Fruit fly (Drosophila melanogaster): ENCODE measurements around the gene CG5888.

Gene CG5888

dm6 chr2L:16486001-16486793 is 37.9 kb upstream of the CG5888 start (continued):
- peak; percentile 31 for TF ChIP-seq CG4328 (GFP tag; optimal IDR thresholded peaks at IDR 0.05)
- TF ChIP-seq CG16779 (GFP tag; IDR thresholded peaks at IDR 0.05), result no peak
- no peak for TF ChIP-seq CG8765 (GFP tag; IDR thresholded peaks at IDR 0.05)
- no peak for TF ChIP-seq lbe (GFP tag; optimal IDR thresholded peaks at IDR 0.05)
- TF ChIP-seq Six4 (GFP tag; optimal IDR thresholded peaks at IDR 0.05), result no peak
- peak; percentile 37 for TF ChIP-seq NK7.1 (GFP tag; optimal IDR thresholded peaks at IDR 0.05)
- TF ChIP-seq CG8089 (GFP tag; optimal IDR thresholded peaks at IDR 0.05), result peak; percentile 38
- no peak for TF ChIP-seq Stat92E (GFP tag; optimal IDR thresholded peaks at IDR 0.05)
- TF ChIP-seq eyg (GFP tag; optimal IDR thresholded peaks at IDR 0.05), result peak; percentile 42
- TF ChIP-seq CG12769 (tag; optimal IDR thresholded peaks at IDR 0.05), result peak; percentile 2
- TF ChIP-seq chm (GFP tag; IDR thresholded peaks at IDR 0.05), result peak; percentile 9; the same call in 1 of the 2 replicates
- TF ChIP-seq gro (GFP tag; optimal IDR thresholded peaks at IDR 0.05), result peak; percentile 31
- TF ChIP-seq ttk (GFP tag; IDR thresholded peaks at IDR 0.05), result no peak
- no peak for TF ChIP-seq E2f2 (GFP tag; IDR thresholded peaks at IDR 0.05)
- TF ChIP-seq Awh (GFP tag; IDR thresholded peaks at IDR 0.05), result peak; percentile 31; the same call in 1 of the 2 replicates
- peak; percentile 12 for TF ChIP-seq CHES-1-like (GFP tag; optimal IDR thresholded peaks at IDR 0.05)
- no peak for TF ChIP-seq lilli (GFP tag; optimal IDR thresholded peaks at IDR 0.05)
- no peak for TF ChIP-seq ERR (GFP tag; optimal IDR thresholded peaks at IDR 0.05)
- TF ChIP-seq CG11560 (tag; IDR thresholded peaks at IDR 0.05), result no peak
- no peak for TF ChIP-seq hbn (GFP tag; IDR thresholded peaks at IDR 0.05; ENCODE audit: partially characterized antibody)
- TF ChIP-seq sqz (GFP tag; optimal IDR thresholded peaks at IDR 0.05), result peak; percentile 98
- TF ChIP-seq klu (GFP tag; IDR thresholded peaks at IDR 0.05), result 0 out of 2 replicates have a peak, but pooled peaks have one; percentile 16
- TF ChIP-seq CG30431 (GFP tag; optimal IDR thresholded peaks at IDR 0.05), result no peak
- no peak for TF ChIP-seq CG13287 (GFP tag; IDR thresholded peaks at IDR 0.05; ENCODE audit: partially characterized antibody)
- 0 out of 3 replicates have a peak, but pooled peaks have one; percentile 42 for TF ChIP-seq Optix (GFP tag; IDR thresholded peaks at IDR 0.05)
- no peak for TF ChIP-seq pnt (GFP tag; optimal IDR thresholded peaks at IDR 0.05)
- peak; percentile 23 for TF ChIP-seq CG9817 (tag; optimal IDR thresholded peaks at IDR 0.05)
- TF ChIP-seq CG4282 (GFP tag; optimal IDR thresholded peaks at IDR 0.05), result peak; percentile 40
- peak; percentile 21 for TF ChIP-seq Spps (tag; optimal IDR thresholded peaks at IDR 0.05)
- TF ChIP-seq toy (GFP tag; IDR thresholded peaks at IDR 0.05), result no peak
- TF ChIP-seq onecut (GFP tag; IDR thresholded peaks at IDR 0.05), result no peak; the same call in 1 of the 2 replicates
- peak; percentile 20 for TF ChIP-seq CG14710 (tag; optimal IDR thresholded peaks at IDR 0.05)
- peak; percentile 31 for TF ChIP-seq CG12071 (GFP tag; optimal IDR thresholded peaks at IDR 0.05)
- TF ChIP-seq en (GFP tag; optimal IDR thresholded peaks at IDR 0.05), result no peak
- peak; percentile 14 for TF ChIP-seq Sry-δ (GFP tag; optimal IDR thresholded peaks at IDR 0.05)
- TF ChIP-seq NFAT (GFP tag; IDR thresholded peaks at IDR 0.05), result no peak
- no peak for TF ChIP-seq grn (GFP tag; optimal IDR thresholded peaks at IDR 0.05)
- TF ChIP-seq CG7745 (tag; optimal IDR thresholded peaks at IDR 0.05), result no peak
- TF ChIP-seq NC2β (GFP tag; optimal IDR thresholded peaks at IDR 0.05), result peak; percentile 58
- peak; percentile 26; the same call in 1 of the 3 replicates for TF ChIP-seq ci (GFP tag; IDR thresholded peaks at IDR 0.05)
- peak; percentile 37; the same call in 1 of the 3 replicates for TF ChIP-seq knrl (GFP tag; IDR thresholded peaks at IDR 0.05; ENCODE audit: partially characterized antibody)
- peak; percentile 49 for TF ChIP-seq caup (GFP tag; optimal IDR thresholded peaks at IDR 0.05; ENCODE audit: severe bottlenecking)
- no peak for TF ChIP-seq ems (GFP tag; optimal IDR thresholded peaks at IDR 0.05)
- no peak for TF ChIP-seq CG31441 (GFP tag; IDR thresholded peaks at IDR 0.05)
- TF ChIP-seq CG2889 (GFP tag; IDR thresholded peaks at IDR 0.05), result no peak
- 0 out of 3 replicates have a peak, but pooled peaks have one; percentile 13 for TF ChIP-seq Dbx (GFP tag; IDR thresholded peaks at IDR 0.05)
- TF ChIP-seq hkb (optimal IDR thresholded peaks at IDR 0.05), result peak; percentile 9
- TF ChIP-seq hkb (GFP tag; IDR thresholded peaks at IDR 0.05), result 0 out of 2 replicates have a peak, but pooled peaks have one; percentile 25
- no peak for TF ChIP-seq tx (GFP tag; optimal IDR thresholded peaks at IDR 0.05)
- TF ChIP-seq otp (GFP tag; IDR thresholded peaks at IDR 0.05), result peak; percentile 64; the same call in 1 of the 3 replicates
